Worm (Caenorhabditis elegans) whole organism, L2 larva: ENCODE data around the gene W04H10.2.

ENCODE experiments used
- R02D3.7 ChIP-seq: fragments of 150-350 bp; optimal IDR thresholded peaks from 2 replicates; lab custom pipeline; 2014; ENCODE audit warnings: missing biosample characterization, missing genetic modification characterization
- Y55F3AM.14 ChIP-seq: fragments of 200-800 bp; sonication (Bioruptor generic); optimal IDR thresholded peaks from 2 replicates; lab custom pipeline; 2018; ENCODE audit warnings: mild to moderate bottlenecking, missing genetic modification characterization, missing compliant biosample characterization
- ZK546.5 ChIP-seq: sonication (generic microtip); optimal IDR thresholded peaks from 2 replicates; lab custom pipeline; 2017; ENCODE audit warnings: missing biosample characterization, missing genetic modification characterization
- alr-1 ChIP-seq: fragments of 150-350 bp; optimal IDR thresholded peaks from 2 replicates; lab custom pipeline; 2014; ENCODE audit warnings: missing biosample characterization, missing genetic modification characterization
- aly-2 ChIP-seq: fragments of 150-350 bp; optimal IDR thresholded peaks from 2 replicates; lab custom pipeline; 2014; ENCODE audit warnings: missing biosample characterization, missing genetic modification characterization
- blmp-1 ChIP-seq: sonication (generic microtip); optimal IDR thresholded peaks from 2 replicates; lab custom pipeline; 2017; ENCODE audit warnings: missing genetic modification characterization, mild to moderate bottlenecking, missing compliant biosample characterization, antibody characterized with exemption, moderate library complexity; ENCODE audit not compliant: insufficient read depth
- ceh-16 ChIP-seq: fragments of 150-350 bp; optimal IDR thresholded peaks from 2 replicates; lab custom pipeline; 2014; ENCODE audit warnings: missing biosample characterization, missing genetic modification characterization
- crh-2 ChIP-seq: sonication (generic microtip); optimal IDR thresholded peaks from 2 replicates; lab custom pipeline; 2017; ENCODE audit warnings: missing biosample characterization, missing genetic modification characterization
- dmd-4 ChIP-seq: sonication (generic microtip); optimal IDR thresholded peaks from 2 replicates; lab custom pipeline; 2017; ENCODE audit warnings: missing biosample characterization, missing genetic modification characterization
- elt-1 ChIP-seq: fragments of 150-350 bp; optimal IDR thresholded peaks from 2 replicates; lab custom pipeline; 2014; ENCODE audit warnings: missing biosample characterization, missing genetic modification characterization
- fos-1 ChIP-seq: fragments of 150-350 bp; optimal IDR thresholded peaks from 2 replicates; lab custom pipeline; 2014; ENCODE audit warnings: missing biosample characterization, missing genetic modification characterization
- gmeb-1 ChIP-seq: fragments of 150-350 bp; optimal IDR thresholded peaks from 2 replicates; lab custom pipeline; 2014; ENCODE audit warnings: missing biosample characterization, missing genetic modification characterization
- lin-11 ChIP-seq: fragments of 150-350 bp; sonication (generic microtip); optimal IDR thresholded peaks from 2 replicates; lab custom pipeline; 2014; ENCODE audit warnings: missing biosample characterization, missing genetic modification characterization, inconsistent platforms, mixed read lengths
- lin-13 ChIP-seq: fragments of 150-350 bp; optimal IDR thresholded peaks from 2 replicates; lab custom pipeline; 2014; ENCODE audit warnings: missing biosample characterization, missing genetic modification reagents, missing genetic modification characterization
- lin-39 ChIP-seq: fragments of 150-350 bp; optimal IDR thresholded peaks from 2 replicates; lab custom pipeline; 2014; ENCODE audit warnings: missing biosample characterization, missing genetic modification reagents, missing genetic modification characterization
- lsy-2 ChIP-seq, 2 experiments: fragments of 150-350 bp in 1 of 2; sonication (generic microtip) in 1 of 2; optimal IDR thresholded peaks; 2 replicates each; lab custom pipeline; 2014 to 2017; ENCODE audit warnings: missing biosample characterization in 2 of 2, missing genetic modification characterization in 2 of 2
- mab-5 ChIP-seq: fragments of 150-350 bp; optimal IDR thresholded peaks from 2 replicates; lab custom pipeline; 2014; ENCODE audit warnings: missing biosample characterization, missing genetic modification characterization
- mbf-1 ChIP-seq: sonication (generic microtip); optimal IDR thresholded peaks from 2 replicates; lab custom pipeline; 2017; ENCODE audit warnings: missing biosample characterization, missing genetic modification characterization
- mdl-1 ChIP-seq, 2 experiments: fragments of 150-350 bp in 1 of 2; sonication (generic microtip) in 1 of 2; optimal IDR thresholded peaks; 2 replicates each; lab custom pipeline; 2017; ENCODE audit warnings: missing biosample characterization in 2 of 2, missing genetic modification characterization in 2 of 2
- nhr-10 ChIP-seq: sonication (generic microtip); optimal IDR thresholded peaks from 2 replicates; lab custom pipeline; 2017; ENCODE audit warnings: missing biosample characterization, missing genetic modification characterization
- nhr-11 ChIP-seq: fragments of 150-350 bp; optimal IDR thresholded peaks from 2 replicates; lab custom pipeline; 2014; ENCODE audit warnings: missing biosample characterization, missing genetic modification characterization
- nhr-129 ChIP-seq: fragments of 150-350 bp; optimal IDR thresholded peaks from 2 replicates; lab custom pipeline; 2014; ENCODE audit warnings: missing biosample characterization, missing genetic modification characterization
- nhr-21 ChIP-seq: fragments of 150-350 bp; optimal IDR thresholded peaks from 2 replicates; lab custom pipeline; 2014; ENCODE audit warnings: missing biosample characterization, missing genetic modification characterization
- nhr-23 ChIP-seq: fragments of 150-350 bp; optimal IDR thresholded peaks from 2 replicates; lab custom pipeline; 2014; ENCODE audit warnings: missing biosample characterization, missing genetic modification reagents, missing genetic modification characterization
- nhr-237 ChIP-seq: fragments of 150-350 bp; optimal IDR thresholded peaks from 2 replicates; lab custom pipeline; 2014; ENCODE audit warnings: missing biosample characterization, missing genetic modification characterization
- nhr-25 ChIP-seq: fragments of 150-350 bp; sonication (generic microtip); optimal IDR thresholded peaks from 3 replicates; lab custom pipeline; 2014; ENCODE audit warnings: missing biosample characterization, missing genetic modification characterization
- nhr-6 ChIP-seq: fragments of 150-350 bp; optimal IDR thresholded peaks from 2 replicates; lab custom pipeline; 2014; ENCODE audit warnings: missing biosample characterization, missing genetic modification characterization
- nhr-77 ChIP-seq: fragments of 150-350 bp; optimal IDR thresholded peaks from 2 replicates; lab custom pipeline; 2014; ENCODE audit warnings: missing biosample characterization, missing genetic modification characterization
- peb-1 ChIP-seq: fragments of 150-350 bp; optimal IDR thresholded peaks from 2 replicates; lab custom pipeline; 2014; ENCODE audit warnings: missing biosample characterization, missing genetic modification characterization
- sem-4 ChIP-seq: fragments of 150-350 bp; optimal IDR thresholded peaks from 2 replicates; lab custom pipeline; 2014; ENCODE audit warnings: missing biosample characterization, missing genetic modification reagents, missing genetic modification characterization
- skn-1 ChIP-seq: sonication (generic microtip); optimal IDR thresholded peaks from 2 replicates; lab custom pipeline; 2017; ENCODE audit warnings: missing biosample characterization, missing genetic modification characterization
- sma-3 ChIP-seq: sonication (generic microtip); optimal IDR thresholded peaks from 2 replicates; lab custom pipeline; 2016; ENCODE audit warnings: missing genetic modification reagents, missing genetic modification characterization, missing compliant biosample characterization
- snpc-4 ChIP-seq: fragments of 150-350 bp; optimal IDR thresholded peaks from 2 replicates; lab custom pipeline; 2014; ENCODE audit warnings: missing biosample characterization, missing genetic modification characterization
- unc-39 ChIP-seq: fragments of 150-350 bp; optimal IDR thresholded peaks from 2 replicates; lab custom pipeline; 2014; ENCODE audit warnings: missing biosample characterization, missing genetic modification characterization
- zag-1 ChIP-seq: fragments of 150-350 bp; optimal IDR thresholded peaks from 2 replicates; lab custom pipeline; 2014; ENCODE audit warnings: missing biosample characterization, missing genetic modification characterization
- ztf-1 ChIP-seq: fragments of 200-800 bp; sonication (Bioruptor generic); conservative IDR thresholded peaks from 2 replicates; pipeline ENCODE4 v1.3.6; 2022; ENCODE audit warnings: missing genetic modification characterization, missing compliant biosample characterization
- ztf-11 ChIP-seq: sonication (generic microtip); optimal IDR thresholded peaks from 2 replicates; lab custom pipeline; 2017; ENCODE audit warnings: missing biosample characterization, missing genetic modification characterization
- ztf-4 ChIP-seq: fragments of 150-350 bp; optimal IDR thresholded peaks from 2 replicates; lab custom pipeline; 2014; ENCODE audit warnings: missing biosample characterization, missing genetic modification characterization

The W04H10.2 gene

DNA sequence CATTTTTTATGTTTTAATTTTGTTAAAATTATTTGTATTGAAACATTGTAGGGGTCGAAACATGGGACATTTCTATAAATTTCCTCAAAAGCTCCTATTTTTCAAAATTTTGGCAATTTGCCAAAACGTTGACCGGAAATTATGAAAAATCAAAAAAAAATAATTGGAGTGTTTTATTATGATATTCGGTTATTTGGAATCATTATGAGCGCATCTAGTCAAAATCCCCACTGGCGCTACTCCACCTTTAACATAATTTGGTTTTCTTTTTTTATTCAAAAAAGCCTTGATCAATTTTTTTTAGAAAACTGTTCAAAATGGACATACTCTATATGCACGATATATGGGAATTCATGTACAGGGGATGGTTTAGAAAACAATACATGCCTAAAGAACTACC lies at the start of gene W04H10.2:
Gene W04H10.2, plus strand, starts transcription at position 301 of the 400 bp plus-strand sequence.
- TF ChIP-seq lin-13 (GFP tag; lab: Kevin White, UChicago): no peak
- no peak for TF ChIP-seq nhr-129 (tag; lab: Kevin White, UChicago)
- TF ChIP-seq nhr-237 (tag; lab: Kevin White, UChicago): no peak
- TF ChIP-seq blmp-1 (tag; lab: Kevin White, UChicago): no peak
- no peak for TF ChIP-seq R02D3.7 (tag; lab: Kevin White, UChicago)
- no peak for TF ChIP-seq ztf-4
- TF ChIP-seq nhr-25 (tag; lab: Kevin White, UChicago): no peak
- TF ChIP-seq nhr-10 (tag; lab: Kevin White, UChicago): no peak

DNA sequence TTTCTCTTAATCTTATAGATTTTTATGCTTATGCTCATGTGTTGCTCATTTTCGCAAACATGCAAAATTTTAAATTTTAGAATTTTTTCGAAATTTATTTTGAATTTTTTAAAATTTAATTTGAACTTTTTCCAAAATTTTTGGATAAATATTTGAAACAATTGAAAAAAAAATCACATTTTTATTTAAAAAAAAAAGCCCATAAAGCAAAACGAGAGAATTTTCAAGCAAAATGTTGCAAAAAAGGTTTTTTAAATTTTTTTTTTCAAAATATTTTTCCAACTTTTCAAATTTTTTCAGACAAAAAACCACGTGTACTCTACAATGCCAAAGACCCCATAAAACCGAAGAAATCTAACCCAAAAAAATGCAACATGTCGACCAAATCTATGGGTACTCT lies 49.2 kb upstream of the W04H10.2 start, which contains the start of the genes C09E8.1 and C09E8.6:
Gene C09E8.1, plus strand, starts transcription at position 301 of the 400 bp plus-strand sequence.
Gene C09E8.6, plus strand, starts transcription at position 313 of the 400 bp plus-strand sequence.
- TF ChIP-seq mbf-1 (tag; lab: Kevin White, UChicago) (no peak), lsy-2 (tag; optimal IDR thresholded peaks at IDR 0.05; lab: Kevin White, UChicago) (no peak), unc-39 (tag; lab: Kevin White, UChicago) (no peak), sem-4 (tag; lab: Kevin White, UChicago) (no peak), elt-1 (no peak), nhr-23 (tag; lab: Kevin White, UChicago) (no peak), sma-3 (GFP tag; lab: Kevin White, UChicago) (no peak), mab-5 (no peak), nhr-237 (tag; lab: Kevin White, UChicago) (no peak), nhr-6 (tag; lab: Kevin White, UChicago) (no peak), alr-1 (tag; lab: Kevin White, UChicago) (no peak), zag-1 (tag; lab: Kevin White, UChicago) (no peak), ztf-11 (tag; lab: Kevin White, UChicago) (no peak), crh-2 (no peak), peb-1 (tag; lab: Kevin White, UChicago) (no peak), ZK546.5 (tag; lab: Kevin White, UChicago) (no peak), R02D3.7 (tag; lab: Kevin White, UChicago) (no peak)

DNA sequence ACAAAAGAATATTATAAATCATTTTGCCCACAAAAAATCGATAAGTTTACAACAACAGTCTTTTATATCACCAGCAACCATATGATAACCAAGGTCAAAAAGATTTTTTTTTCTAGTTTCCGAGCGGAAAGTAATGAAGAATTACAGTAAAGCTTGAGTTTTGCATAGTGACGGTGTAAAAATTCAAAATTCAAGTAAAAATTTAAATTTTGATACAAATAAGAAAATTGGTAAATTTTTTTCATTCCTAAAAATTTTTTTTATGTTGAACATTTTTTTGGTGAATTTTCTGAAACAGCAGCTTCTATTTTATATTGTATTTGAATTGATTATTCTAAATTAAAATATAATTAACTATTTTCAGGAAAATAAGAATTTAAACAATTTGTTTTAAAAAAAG lies 36.6 kb upstream of the W04H10.2 start, which contains the start of gene W08F4.5:
Gene W08F4.5, minus strand, starts transcription at position 101 of the 400 bp plus-strand sequence.
- TF ChIP-seq nhr-237 (tag; lab: Kevin White, UChicago) (no peak), blmp-1 (tag; lab: Kevin White, UChicago) (no peak), dmd-4 (no peak), lin-11 (no peak), mbf-1 (tag; lab: Kevin White, UChicago) (no peak)
- TF ChIP-seq, all 48 proteins: peak for 0

DNA sequence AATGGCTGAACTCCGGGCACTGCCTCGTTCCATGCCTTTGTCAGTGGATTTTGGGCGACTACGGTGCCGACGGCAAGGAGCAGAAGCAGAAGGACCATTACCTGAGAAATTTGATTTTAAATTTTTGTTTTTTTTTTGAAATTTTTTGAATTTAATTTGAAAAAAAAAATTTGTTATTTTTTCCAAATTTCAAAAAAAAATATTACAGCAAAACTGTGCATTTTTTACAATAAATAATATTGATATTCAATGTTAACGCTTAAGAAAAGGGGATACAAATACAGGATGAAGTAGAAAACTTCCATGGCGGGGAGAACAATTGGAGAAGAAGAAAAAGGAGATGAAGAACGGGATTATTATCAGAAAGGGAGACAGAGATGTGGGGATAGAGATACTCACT lies 33.4 kb upstream of the W04H10.2 start, which contains the start of gene mlt-8:
Gene mlt-8, minus strand, starts transcription at position 101 of the 400 bp plus-strand sequence.
- TF ChIP-seq aly-2 (tag; lab: Kevin White, UChicago) (no peak), peb-1 (tag; lab: Kevin White, UChicago) (no peak), snpc-4 (tag; lab: Kevin White, UChicago) (no peak), lsy-2 (tag; optimal IDR thresholded peaks at IDR 0.05; lab: Kevin White, UChicago) (no peak), nhr-10 (tag; lab: Kevin White, UChicago) (no peak), elt-1 (no peak), nhr-129 (tag; lab: Kevin White, UChicago) (no peak), R02D3.7 (tag; lab: Kevin White, UChicago) (no peak), dmd-4 (no peak), nhr-77 (no peak), zag-1 (tag; lab: Kevin White, UChicago) (no peak)

DNA sequence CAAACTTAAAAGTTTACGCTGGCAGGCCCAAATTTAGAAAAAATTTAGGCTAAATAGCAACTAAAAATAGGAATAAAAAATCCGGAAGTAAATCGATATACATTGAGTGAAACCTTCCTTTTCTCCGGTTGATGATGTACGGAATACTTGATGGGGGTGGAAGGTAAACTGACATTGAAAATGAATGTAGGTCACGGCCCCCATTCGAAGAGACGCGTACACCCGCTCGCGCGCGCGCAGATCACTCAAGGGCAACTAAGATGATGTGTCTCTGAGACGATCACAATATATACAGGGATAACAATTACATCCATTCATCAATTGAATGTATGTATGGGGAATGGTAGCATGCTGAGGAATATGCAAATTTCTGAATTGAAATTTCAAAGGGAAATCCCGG lies 31.3 kb upstream of the W04H10.2 start:
- TF ChIP-seq dmd-4 (no peak), sma-3 (GFP tag; lab: Kevin White, UChicago) (no peak), mdl-1 (tag; optimal IDR thresholded peaks at IDR 0.05; lab: Kevin White, UChicago) (no peak), aly-2 (tag; lab: Kevin White, UChicago) (no peak), nhr-21 (tag; lab: Kevin White, UChicago) (no peak), mbf-1 (tag; lab: Kevin White, UChicago) (no peak), fos-1 (no peak), crh-2 (no peak), ztf-1 (GFP tag; lab: Robert Waterston, UW) (no peak), ceh-16 (tag; lab: Kevin White, UChicago) (no peak), alr-1 (tag; lab: Kevin White, UChicago) (no peak), nhr-6 (tag; lab: Kevin White, UChicago) (no peak), nhr-11 (tag; lab: Kevin White, UChicago) (no peak), lin-39 (tag; lab: Kevin White, UChicago) (no peak), skn-1 (no peak), gmeb-1 (no peak), nhr-77 (no peak), Y55F3AM.14 (GFP tag; lab: Kevin White, UChicago) (no peak), elt-1 (no peak), nhr-10 (tag; lab: Kevin White, UChicago) (no peak)
- TF ChIP-seq, all 48 proteins: peak for 0
